Fruit fly (Drosophila melanogaster) whole organism, embryonic: ENCODE measurements around the gene CG1703.

Source experiments
- Atf-2 ChIP-seq: fragments of 200-800 bp; sonication (Bioruptor generic); optimal IDR thresholded peaks from 2 replicates; lab custom pipeline; 2016; ENCODE audit warnings: missing biosample characterization, missing genetic modification characterization
- B-H2 ChIP-seq: fragments of 200-800 bp; sonication (Bioruptor generic); optimal IDR thresholded peaks from 2 replicates; lab custom pipeline; 2018; ENCODE audit warnings: missing biosample characterization, mild to moderate bottlenecking, missing genetic modification characterization
- Bgb ChIP-seq: fragments of 200-800 bp; sonication (Bioruptor generic); IDR thresholded peaks from 2 replicates; pipeline ENCODE4 v1.3.6; 2022; ENCODE audit warnings: missing biosample characterization, missing genetic modification characterization; ENCODE audit not compliant: partially characterized antibody
- Blimp-1 ChIP-seq: fragments of 200-800 bp; sonication (Bioruptor generic); optimal IDR thresholded peaks from 3 replicates; lab custom pipeline; 2018; ENCODE audit warnings: missing biosample characterization, missing genetic modification characterization, mild to moderate bottlenecking, moderate library complexity, missing genetic modification reagents
- CG11247 ChIP-seq: fragments of 200-800 bp; sonication (Bioruptor generic); IDR thresholded peaks from 2 replicates; pipeline ENCODE4 v1.3.6; 2022; ENCODE audit warnings: missing biosample characterization, missing genetic modification characterization
- CG12236 ChIP-seq: fragments of 200-800 bp; sonication (Bioruptor generic); optimal IDR thresholded peaks from 2 replicates; lab custom pipeline; 2016; ENCODE audit warnings: missing biosample characterization, missing genetic modification characterization
- CG12744 ChIP-seq: fragments of 200-800 bp; sonication (Bioruptor generic); optimal IDR thresholded peaks from 2 replicates; lab custom pipeline; 2016; ENCODE audit warnings: missing biosample characterization, missing genetic modification characterization
- CG13287 ChIP-seq: fragments of 200-800 bp; sonication (Bioruptor generic); IDR thresholded peaks from 2 replicates; pipeline ENCODE4 v1.3.6; 2022; ENCODE audit warnings: missing biosample characterization, missing genetic modification characterization; ENCODE audit not compliant: partially characterized antibody
- CG15073 ChIP-seq: fragments of 200-800 bp; sonication (Bioruptor generic); optimal IDR thresholded peaks from 2 replicates; lab custom pipeline; 2016; ENCODE audit warnings: missing biosample characterization, missing genetic modification characterization
- CG18476 ChIP-seq: fragments of 200-800 bp; sonication (Bioruptor generic); optimal IDR thresholded peaks from 2 replicates; lab custom pipeline; 2016; ENCODE audit warnings: missing biosample characterization, mild to moderate bottlenecking, missing genetic modification characterization
- CG30431 ChIP-seq: fragments of 200-800 bp; sonication (Bioruptor generic); optimal IDR thresholded peaks from 2 replicates; lab custom pipeline; 2017; ENCODE audit warnings: missing biosample characterization, missing genetic modification characterization
- CG3726 ChIP-seq: fragments of 200-800 bp; sonication (Bioruptor generic); IDR thresholded peaks from 3 replicates; pipeline ENCODE4, ENCODE4 v1.3.6; 2022; ENCODE audit warnings: missing biosample characterization, missing genetic modification characterization
- CG4707 ChIP-seq: fragments of 200-800 bp; sonication (Bioruptor generic); optimal IDR thresholded peaks from 2 replicates; lab custom pipeline; 2018; ENCODE audit warnings: missing biosample characterization, mild to moderate bottlenecking, missing genetic modification characterization, moderate library complexity
- CG6683 ChIP-seq: fragments of 200-800 bp; sonication (Bioruptor generic); optimal IDR thresholded peaks from 2 replicates; lab custom pipeline; 2017; ENCODE audit warnings: missing biosample characterization, mild to moderate bottlenecking, missing genetic modification characterization, missing genetic modification reagents
- CG7372 ChIP-seq: fragments of 200-800 bp; sonication (Bioruptor generic); IDR thresholded peaks from 2 replicates; pipeline ENCODE4 v1.3.6; 2022; ENCODE audit warnings: missing biosample characterization, missing genetic modification characterization
- CG8281 ChIP-seq: fragments of 200-800 bp; sonication (Bioruptor generic); optimal IDR thresholded peaks from 2 replicates; lab custom pipeline; 2018; ENCODE audit warnings: missing biosample characterization, mild to moderate bottlenecking, missing genetic modification characterization, moderate library complexity
- CG9876 ChIP-seq: fragments of 200-800 bp; sonication (Bioruptor generic); optimal IDR thresholded peaks from 2 replicates; lab custom pipeline; 2016; ENCODE audit warnings: missing biosample characterization, missing genetic modification characterization
- CG9932 ChIP-seq: fragments of 200-800 bp; sonication (Bioruptor generic); IDR thresholded peaks from 2 replicates; pipeline ENCODE4 v1.3.6; 2022; ENCODE audit warnings: missing biosample characterization, missing genetic modification characterization
- CHES-1-like ChIP-seq: fragments of 200-800 bp; sonication (Bioruptor generic); optimal IDR thresholded peaks from 2 replicates; lab custom pipeline; 2016; ENCODE audit warnings: missing biosample characterization, missing genetic modification characterization
- Dip2 ChIP-seq: fragments of 200-800 bp; sonication (Bioruptor generic); IDR thresholded peaks from 2 replicates; pipeline ENCODE4 v1.3.6; 2022; ENCODE audit warnings: missing biosample characterization, missing genetic modification characterization
- Dp ChIP-seq: fragments of 200-800 bp; sonication (Bioruptor generic); optimal IDR thresholded peaks from 2 replicates; lab custom pipeline; 2018; ENCODE audit warnings: missing biosample characterization, mild to moderate bottlenecking, missing genetic modification characterization, moderate library complexity
- Gsc ChIP-seq: fragments of 200-800 bp; sonication (Bioruptor generic); IDR thresholded peaks from 2 replicates; pipeline ENCODE4 v1.3.6; 2022; ENCODE audit warnings: missing biosample characterization, missing genetic modification characterization
- HLH54F ChIP-seq: fragments of 200-800 bp; sonication (Bioruptor generic); optimal IDR thresholded peaks from 3 replicates; lab custom pipeline; 2016; ENCODE audit warnings: missing biosample characterization, missing genetic modification characterization
- MTF-1 ChIP-seq: fragments of 200-800 bp; sonication (Bioruptor generic); optimal IDR thresholded peaks from 2 replicates; lab custom pipeline; 2018; ENCODE audit warnings: missing biosample characterization, mild to moderate bottlenecking, missing genetic modification characterization, borderline replicate concordance
- Mad ChIP-seq: fragments of 200-800 bp; sonication (Bioruptor generic); optimal IDR thresholded peaks from 2 replicates; lab custom pipeline; 2016; ENCODE audit warnings: missing biosample characterization, missing genetic modification characterization
- Myb ChIP-seq: fragments of 200-800 bp; sonication (Bioruptor generic); optimal IDR thresholded peaks from 2 replicates; lab custom pipeline; 2016; ENCODE audit warnings: missing biosample characterization, missing genetic modification characterization
- Oaz ChIP-seq: fragments of 200-800 bp; sonication (Bioruptor generic); IDR thresholded peaks from 2 replicates; pipeline ENCODE4 v1.3.6; 2022; ENCODE audit warnings: missing biosample characterization, missing genetic modification characterization
- Trl ChIP-seq, 3 experiments: fragments of >200 bp in 2 of 3; fragments of 200-800 bp in 1 of 3; sonication (Bioruptor generic) in 1 of 3; optimal IDR thresholded peaks; 2 replicates in 1 of 3; 3 replicates in 2 of 3; lab custom pipeline; 2016 to 2017; ENCODE audit warnings: missing biosample characterization in 1 of 3, missing genetic modification characterization in 1 of 3
- Xrp1 ChIP-seq: fragments of 200-800 bp; sonication (Bioruptor generic); IDR thresholded peaks from 2 replicates; pipeline ENCODE4 v1.3.6; 2022; ENCODE audit warnings: missing biosample characterization, missing genetic modification characterization
- al ChIP-seq: fragments of 200-800 bp; sonication (Bioruptor generic); IDR thresholded peaks from 2 replicates; pipeline ENCODE4 v1.3.6; 2022; ENCODE audit warnings: missing biosample characterization, missing genetic modification characterization
- az2 ChIP-seq: fragments of 200-800 bp; sonication (Bioruptor generic); optimal IDR thresholded peaks from 3 replicates; lab custom pipeline; 2016; ENCODE audit warnings: missing biosample characterization, missing genetic modification characterization
- caup ChIP-seq: fragments of 200-800 bp; sonication (Bioruptor generic); optimal IDR thresholded peaks from 3 replicates; lab custom pipeline; 2017; ENCODE audit warnings: missing biosample characterization, mild to moderate bottlenecking, missing genetic modification characterization, moderate library complexity; ENCODE audit not compliant: severe bottlenecking
- gcm2 ChIP-seq: fragments of 200-800 bp; sonication (Bioruptor generic); optimal IDR thresholded peaks from 2 replicates; lab custom pipeline; 2016; ENCODE audit warnings: missing biosample characterization, missing genetic modification characterization
- gem ChIP-seq: fragments of 200-800 bp; sonication (Bioruptor generic); optimal IDR thresholded peaks from 2 replicates; lab custom pipeline; 2019; ENCODE audit warnings: missing biosample characterization, mild to moderate bottlenecking, missing genetic modification characterization, moderate library complexity
- grn ChIP-seq: fragments of 200-800 bp; sonication (Bioruptor generic); optimal IDR thresholded peaks from 3 replicates; lab custom pipeline; 2017; ENCODE audit warnings: missing biosample characterization, missing genetic modification characterization
- ham ChIP-seq: fragments of 200-800 bp; sonication (Bioruptor generic); IDR thresholded peaks from 2 replicates; pipeline ENCODE4 v1.3.6; 2022; ENCODE audit warnings: missing biosample characterization, missing genetic modification characterization
- kah ChIP-seq: fragments of 200-800 bp; sonication (Bioruptor generic); optimal IDR thresholded peaks from 2 replicates; lab custom pipeline; 2018; ENCODE audit warnings: missing biosample characterization, mild to moderate bottlenecking, missing genetic modification characterization
- lmd ChIP-seq: fragments of 200-800 bp; sonication (Bioruptor generic); IDR thresholded peaks from 2 replicates; pipeline ENCODE4 v1.3.6; 2022; ENCODE audit warnings: missing biosample characterization, missing genetic modification characterization
- maf-S ChIP-seq: fragments of 200-800 bp; sonication (Bioruptor generic); optimal IDR thresholded peaks from 2 replicates; lab custom pipeline; 2016; ENCODE audit warnings: missing biosample characterization, missing genetic modification characterization
- nau ChIP-seq: fragments of 200-800 bp; sonication (Bioruptor generic); optimal IDR thresholded peaks from 3 replicates; lab custom pipeline; 2017; ENCODE audit warnings: missing biosample characterization, mild to moderate bottlenecking, missing genetic modification characterization, missing genetic modification reagents
- pan ChIP-seq, 4 experiments: fragments of >200 bp in 3 of 4; fragments of 200-800 bp in 1 of 4; sonication (Bioruptor generic) in 1 of 4; optimal IDR thresholded peaks in 3 of 4; IDR thresholded peaks in 1 of 4; 2 replicates each; pipeline versions ENCODE4 v1.3.6 to Lab custom; 2017 to 2022; ENCODE audit warnings: missing biosample characterization in 2 of 4, missing genetic modification characterization in 2 of 4, mixed read lengths in 1 of 4
- sc ChIP-seq, 3 experiments: fragments of >200 bp in 2 of 3; fragments of 200-800 bp in 1 of 3; sonication (Bioruptor generic) in 1 of 3; optimal IDR thresholded peaks; 2 replicates in 2 of 3; 3 replicates in 1 of 3; lab custom pipeline; 2017; ENCODE audit warnings: mild to moderate bottlenecking in 1 of 3, missing biosample characterization in 1 of 3, missing genetic modification characterization in 1 of 3, missing genetic modification reagents in 1 of 3
- sima ChIP-seq: fragments of 200-800 bp; sonication (Bioruptor generic); optimal IDR thresholded peaks from 2 replicates; lab custom pipeline; 2016; ENCODE audit warnings: missing biosample characterization, missing genetic modification characterization
- slbo ChIP-seq: fragments of 200-800 bp; sonication (Bioruptor generic); IDR thresholded peaks from 2 replicates; pipeline ENCODE4 v1.3.6; 2022; ENCODE audit warnings: missing biosample characterization, missing genetic modification characterization
- ssp ChIP-seq: fragments of 200-800 bp; sonication (Bioruptor generic); IDR thresholded peaks from 2 replicates; pipeline ENCODE4 v1.3.6; 2022; ENCODE audit warnings: missing biosample characterization, missing genetic modification characterization
- tup ChIP-seq: fragments of 200-800 bp; sonication (Bioruptor generic); optimal IDR thresholded peaks from 2 replicates; lab custom pipeline; 2016; ENCODE audit warnings: missing biosample characterization, mild to moderate bottlenecking, missing genetic modification characterization, moderate library complexity
- zen ChIP-seq: fragments of 200-800 bp; sonication (Bioruptor generic); optimal IDR thresholded peaks from 3 replicates; lab custom pipeline; 2018; ENCODE audit warnings: missing biosample characterization, mild to moderate bottlenecking, missing genetic modification characterization, moderate library complexity
- zen2 ChIP-seq: fragments of 200-800 bp; sonication (Bioruptor generic); IDR thresholded peaks from 3 replicates; pipeline ENCODE4 v1.3.6; 2022; ENCODE audit warnings: missing biosample characterization, missing genetic modification characterization; ENCODE audit not compliant: partially characterized antibody

CG1703 gene

DNA sequence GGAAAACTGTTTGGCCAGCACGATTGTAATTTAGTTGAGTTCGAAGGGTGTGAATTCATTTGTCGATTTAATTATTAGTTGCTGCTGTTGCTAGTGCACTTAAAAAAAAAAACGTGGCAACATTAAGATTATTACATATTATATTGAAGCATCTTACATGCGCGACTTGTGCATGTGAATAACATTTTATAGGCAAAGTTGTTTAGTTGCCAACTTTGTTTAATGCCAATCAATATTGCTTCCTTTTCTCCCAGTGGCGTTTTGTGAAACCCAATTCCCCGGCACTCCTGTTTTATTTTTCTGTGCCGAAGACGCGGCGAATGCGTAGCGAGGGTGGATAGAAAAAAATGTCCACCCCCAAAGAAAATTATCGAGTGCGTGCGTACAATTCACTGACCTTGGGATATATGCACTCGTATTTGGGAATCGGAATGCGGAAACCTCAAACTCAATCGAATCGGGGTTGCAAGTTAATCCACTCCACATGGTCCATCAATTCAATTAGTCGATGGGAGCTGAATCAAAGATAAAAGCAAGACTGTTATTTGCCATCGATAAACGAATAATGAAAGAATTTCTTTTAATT is 17.4 kb downstream of the CG1703 start (continued):
- TF ChIP-seq CG9932 (GFP tag; lab: Robert Waterston, UW) (no peak), al (no peak), sima (GFP tag; lab: Kevin White, UChicago) (no peak), HLH54F (no peak), Atf-2 (GFP tag; lab: Kevin White, UChicago) (no peak), CG7372 (GFP tag; lab: Robert Waterston, UW) (0 out of 2 replicates have a peak, but pooled peaks have one; percentile 7), Myb (GFP tag; lab: Kevin White, UChicago) (no peak), Gsc (GFP tag; lab: Robert Waterston, UW) (no peak), Trl (optimal IDR thresholded peaks at IDR 0.05; lab: Kevin White, UChicago) (no peak), Trl (GFP tag; optimal IDR thresholded peaks at IDR 0.05; lab: Kevin White, UChicago) (peak; percentile 0), CG11247 (GFP tag; lab: Robert Waterston, UW) (peak; percentile 32; the same call in 1 of the 2 replicates), caup (GFP tag; lab: Kevin White, UChicago) (no peak), MTF-1 (GFP tag; lab: Kevin White, UChicago) (peak; percentile 17), Mad (GFP tag; lab: Kevin White, UChicago) (peak; percentile 29), tup (peak; percentile 27), kah (GFP tag; lab: Kevin White, UChicago) (no peak), gem (peak; percentile 77), CG12744 (GFP tag; lab: Kevin White, UChicago) (no peak), grn (GFP tag; lab: Kevin White, UChicago) (no peak), Dp (GFP tag; lab: Kevin White, UChicago) (no peak), zen2 (GFP tag; lab: Robert Waterston, UW) (no peak), CG13287 (GFP tag; lab: Robert Waterston, UW) (no peak), CG4707 (peak; percentile 4), zen (tag; lab: Kevin White, UChicago) (peak; percentile 32), ssp (GFP tag; lab: Robert Waterston, UW) (peak; percentile 23; the same call in 1 of the 2 replicates), CG30431 (peak; percentile 37), ham (no peak), CG8281 (tag; lab: Kevin White, UChicago) (no peak), CG12236 (GFP tag; lab: Kevin White, UChicago) (peak; percentile 33), slbo (GFP tag; lab: Robert Waterston, UW) (peak; percentile 46), Blimp-1 (GFP tag; lab: Kevin White, UChicago) (peak; percentile 73), Dip2 (GFP tag; lab: Robert Waterston, UW) (no peak), pan (optimal IDR thresholded peaks at IDR 0.05; lab: Kevin White, UChicago) (no peak), pan (GFP tag; optimal IDR thresholded peaks at IDR 0.05 in 1 of 2, IDR thresholded peaks at IDR 0.05 in 1 of 2) (peak in 1 of 2 experiments; percentile 64), Oaz (GFP tag; lab: Robert Waterston, UW) (no peak), sc (optimal IDR thresholded peaks at IDR 0.05; lab: Kevin White, UChicago) (no peak), sc (GFP tag; optimal IDR thresholded peaks at IDR 0.05; lab: Kevin White, UChicago) (peak; percentile 52), az2 (GFP tag; lab: Kevin White, UChicago) (peak; percentile 64), CG9876 (GFP tag; lab: Kevin White, UChicago) (no peak), CHES-1-like (no peak), maf-S (GFP tag; lab: Kevin White, UChicago) (peak; percentile 31), CG15073 (GFP tag; lab: Kevin White, UChicago) (no peak), gcm2 (GFP tag; lab: Kevin White, UChicago) (no peak), Xrp1 (peak; percentile 80), lmd (GFP tag; lab: Robert Waterston, UW) (peak; percentile 51; the same call in 1 of the 2 replicates), B-H2 (GFP tag; lab: Kevin White, UChicago) (no peak), nau (GFP tag; lab: Kevin White, UChicago) (peak; percentile 8), CG6683 (no peak), CG3726 (GFP tag; lab: Robert Waterston, UW) (0 out of 3 replicates have a peak, but pooled peaks have one; percentile 48), CG18476 (GFP tag; lab: Kevin White, UChicago) (peak; percentile 64), Bgb (no peak)
